Fruit fly (Drosophila melanogaster): ENCODE data around the gene CG11586.

Gene CG11586

dm6 chr3L:4310604-4311003 lies 48.3 kb upstream of the CG11586 start (continued):
- TF ChIP-seq CG17186 (GFP tag; optimal IDR thresholded peaks at IDR 0.05) (no peak), gfzf (GFP tag; optimal IDR thresholded peaks at IDR 0.05) (no peak), ham (GFP tag; IDR thresholded peaks at IDR 0.05) (no peak), Drgx (GFP tag; IDR thresholded peaks at IDR 0.05) (no peak), CG6765 (GFP tag; optimal IDR thresholded peaks at IDR 0.05) (no peak), pros (GFP tag; optimal IDR thresholded peaks at IDR 0.05) (no peak), bab2 (GFP tag; optimal IDR thresholded peaks at IDR 0.05) (no peak), ind (GFP tag; optimal IDR thresholded peaks at IDR 0.05) (no peak), toy (GFP tag; IDR thresholded peaks at IDR 0.05) (no peak), Med (GFP tag) (peak; percentile 65), CG4328 (GFP tag; optimal IDR thresholded peaks at IDR 0.05) (no peak), en (GFP tag; optimal IDR thresholded peaks at IDR 0.05) (no peak), Ptx1 (GFP tag; IDR thresholded peaks at IDR 0.05) (no peak), sens (GFP tag) (peak; percentile 61)

dm6 chr3L:4307691-4308383 lies 45.6 kb upstream of the CG11586 start, which contains the start of gene dyl:
Gene dyl, minus strand, starts transcription at chr3L:4307718.
- TF ChIP-seq jing (GFP tag; optimal IDR thresholded peaks at IDR 0.05) (no peak), NFAT (GFP tag; IDR thresholded peaks at IDR 0.05) (no peak), wdn (GFP tag; IDR thresholded peaks at IDR 0.05) (no peak), CG15011 (GFP tag; optimal IDR thresholded peaks at IDR 0.05) (no peak), klu (GFP tag; IDR thresholded peaks at IDR 0.05) (no peak), Sry-β (GFP tag; optimal IDR thresholded peaks at IDR 0.05) (no peak), CG10321 (GFP tag; IDR thresholded peaks at IDR 0.05) (no peak), CG7745 (tag; optimal IDR thresholded peaks at IDR 0.05) (no peak), CG9932 (GFP tag; IDR thresholded peaks at IDR 0.05) (no peak), Poxn (GFP tag; IDR thresholded peaks at IDR 0.05) (no peak), CG2712 (tag; optimal IDR thresholded peaks at IDR 0.05) (no peak), hth (optimal IDR thresholded peaks at IDR 0.05) (no peak), CG34422 (GFP tag; IDR thresholded peaks at IDR 0.05) (no peak), CG8290 (GFP tag; optimal IDR thresholded peaks at IDR 0.05) (no peak), CG8290 (tag; optimal IDR thresholded peaks at IDR 0.05) (no peak), zfh2 (GFP tag; optimal IDR thresholded peaks at IDR 0.05) (no peak), NfI (GFP tag; optimal IDR thresholded peaks at IDR 0.05) (no peak), CG10209 (GFP tag; optimal IDR thresholded peaks at IDR 0.05) (no peak), ro (GFP tag; IDR thresholded peaks at IDR 0.05) (no peak), CG30403 (GFP tag; optimal IDR thresholded peaks at IDR 0.05) (no peak), CG8944 (GFP tag; optimal IDR thresholded peaks at IDR 0.05) (no peak), Blimp-1 (GFP tag; optimal IDR thresholded peaks at IDR 0.05) (peak; percentile 78), CG15479 (GFP tag; optimal IDR thresholded peaks at IDR 0.05) (no peak), Atf3 (GFP tag; optimal IDR thresholded peaks at IDR 0.05) (no peak), pho (GFP tag; optimal IDR thresholded peaks at IDR 0.05) (no peak), crc (GFP tag; optimal IDR thresholded peaks at IDR 0.05) (no peak), jigr1 (GFP tag; IDR thresholded peaks at IDR 0.05) (no peak), CG3995 (GFP tag; optimal IDR thresholded peaks at IDR 0.05) (no peak), Hr78 (GFP tag; optimal IDR thresholded peaks at IDR 0.05) (peak in 1 of 2 experiments; percentile 68), sima (GFP tag; optimal IDR thresholded peaks at IDR 0.05) (no peak), CG10979 (tag; optimal IDR thresholded peaks at IDR 0.05) (no peak), pb (GFP tag; optimal IDR thresholded peaks at IDR 0.05) (no peak), kni (GFP tag; optimal IDR thresholded peaks at IDR 0.05) (peak; percentile 86), pita (GFP tag; optimal IDR thresholded peaks at IDR 0.05) (no peak), CG6765 (GFP tag; optimal IDR thresholded peaks at IDR 0.05) (no peak), sens (GFP tag) (no peak), bbx (GFP tag; IDR thresholded peaks at IDR 0.05; ENCODE audit: partially characterized antibody) (0 out of 2 replicates have a peak, but pooled peaks have one; percentile 3), CG42726 (GFP tag; IDR thresholded peaks at IDR 0.05; ENCODE audit: partially characterized antibody) (no peak), CG14965 (GFP tag; optimal IDR thresholded peaks at IDR 0.05; ENCODE audit: borderline replicate concordance) (no peak)

Data from whole organism, embryonic.